Fruit fly (Drosophila melanogaster): ENCODE results near the gene hoe2.

Gene hoe2

DNA sequence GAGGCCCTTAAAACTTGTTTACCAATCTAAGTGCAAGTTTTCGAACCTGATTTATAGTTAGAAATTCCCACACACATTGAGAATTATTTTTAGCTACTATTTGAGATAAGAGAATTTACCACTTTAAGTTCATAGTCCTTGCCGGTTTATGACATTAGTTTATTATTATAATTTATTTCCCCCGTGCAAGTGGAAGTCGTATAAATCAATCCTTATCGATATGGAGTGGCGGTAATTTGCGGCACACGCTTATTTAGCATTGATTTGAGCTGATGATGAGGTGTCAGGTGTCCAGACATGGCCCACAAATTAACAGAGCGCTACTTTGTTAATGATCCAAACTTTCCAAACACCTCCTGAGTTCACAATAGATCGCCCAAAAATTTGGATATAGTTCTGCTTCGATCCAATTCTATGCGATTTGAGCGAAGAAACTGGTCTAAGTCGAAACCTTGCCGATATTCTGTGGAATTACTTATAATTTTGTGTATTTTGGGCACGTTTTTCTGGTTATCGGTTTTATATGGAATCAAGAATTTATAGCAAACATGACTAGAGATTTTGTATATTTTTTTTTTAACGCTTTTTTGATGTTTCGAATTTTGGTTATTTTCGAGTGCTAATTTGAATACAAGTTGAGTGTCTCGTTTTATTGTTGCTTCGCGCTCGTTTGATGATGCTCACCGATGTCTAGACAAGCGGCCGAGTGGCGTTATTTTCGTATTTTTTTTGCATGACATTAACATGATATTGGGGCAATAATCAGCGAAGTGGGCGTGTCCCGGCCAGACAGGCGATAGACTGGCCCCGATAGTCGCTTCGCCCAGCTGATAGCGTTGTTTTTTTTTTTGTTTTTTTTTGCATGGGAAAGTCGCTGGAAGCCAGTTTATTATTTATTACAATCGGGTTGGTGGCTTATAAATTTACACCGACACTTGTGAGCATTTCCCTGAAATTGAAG is 36.4 kb downstream of the hoe2 start:
- TF ChIP-seq noc (tag; optimal IDR thresholded peaks at IDR 0.05) = peak; percentile 71

- TF ChIP-seq noc (tag; optimal IDR thresholded peaks at IDR 0.05) = no peak
Measured at dm6 chr2L:4898165-4898564, 38.1 kb downstream of the hoe2 start.

DNA sequence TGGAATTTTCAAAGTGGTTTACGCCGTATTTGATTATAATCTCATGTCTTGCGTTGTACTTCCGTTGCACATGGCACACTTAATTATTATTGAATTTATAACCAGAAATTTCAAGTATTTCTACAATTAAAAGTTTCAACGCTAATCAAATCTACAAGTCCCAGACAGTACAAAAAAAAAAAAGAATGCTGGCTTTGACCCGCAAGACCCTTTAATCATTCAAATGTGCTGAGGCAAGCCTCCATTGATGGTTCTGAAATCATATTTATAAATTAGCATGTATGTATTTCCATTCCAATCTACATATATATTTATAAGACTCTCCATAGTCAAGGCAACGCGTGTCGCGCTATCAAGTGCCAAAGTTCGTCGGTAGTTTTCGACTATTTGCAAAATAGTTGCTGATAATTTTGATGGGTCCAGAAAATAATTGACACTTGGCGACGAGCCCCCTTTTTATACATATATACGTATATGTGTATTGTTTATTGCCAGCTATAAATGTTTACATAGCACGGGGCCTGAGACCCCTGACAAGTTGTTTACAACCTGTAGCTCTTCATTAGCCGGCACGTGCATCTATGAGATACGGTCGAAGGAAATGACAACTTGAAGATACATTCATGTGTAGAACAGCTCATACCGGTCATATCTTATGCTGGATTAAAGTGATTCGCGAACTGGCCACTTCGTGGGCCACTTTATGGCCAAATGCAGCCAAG is 39.6 kb downstream of the hoe2 start:
- TF ChIP-seq noc (tag; optimal IDR thresholded peaks at IDR 0.05) = peak; percentile 68

- TF ChIP-seq noc (tag; optimal IDR thresholded peaks at IDR 0.05) = no peak
Measured at dm6 chr2L:4895902-4896301, 40.3 kb downstream of the hoe2 start.

DNA sequence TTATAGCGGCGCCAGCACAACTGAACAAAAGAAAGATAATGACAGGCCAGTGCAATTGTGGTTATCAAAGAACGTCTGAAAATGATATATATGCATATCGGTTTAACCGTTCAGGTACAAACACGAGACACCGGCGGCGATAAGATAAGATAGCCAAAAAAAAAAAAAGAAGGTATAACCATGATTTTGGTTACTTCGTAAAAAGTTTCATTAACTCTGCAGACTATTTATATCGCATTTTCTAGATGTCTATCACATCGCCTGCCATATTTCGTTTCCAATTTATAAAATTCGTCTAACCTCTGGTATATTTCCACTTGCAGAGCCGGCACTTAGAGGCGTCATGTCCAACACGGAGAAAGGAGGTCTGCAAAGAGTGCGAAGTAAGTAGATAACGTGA is 42.6 kb downstream of the hoe2 start:
- no peak for TF ChIP-seq noc (tag; optimal IDR thresholded peaks at IDR 0.05)

dm6 chr2L:4891914-4892469 is 44.3 kb downstream of the hoe2 start, which contains the start of gene CG3036:
Gene CG3036, plus strand, starts transcription at chr2L:4892112.
- no peak for TF ChIP-seq noc (tag; optimal IDR thresholded peaks at IDR 0.05)

dm6 chr2L:4889451-4890045 is 46.7 kb downstream of the hoe2 start, which contains the start of gene CG15625:
Gene CG15625, plus strand, starts transcription at chr2L:4889995.
- TF ChIP-seq noc (tag; optimal IDR thresholded peaks at IDR 0.05) = no peak

DNA sequence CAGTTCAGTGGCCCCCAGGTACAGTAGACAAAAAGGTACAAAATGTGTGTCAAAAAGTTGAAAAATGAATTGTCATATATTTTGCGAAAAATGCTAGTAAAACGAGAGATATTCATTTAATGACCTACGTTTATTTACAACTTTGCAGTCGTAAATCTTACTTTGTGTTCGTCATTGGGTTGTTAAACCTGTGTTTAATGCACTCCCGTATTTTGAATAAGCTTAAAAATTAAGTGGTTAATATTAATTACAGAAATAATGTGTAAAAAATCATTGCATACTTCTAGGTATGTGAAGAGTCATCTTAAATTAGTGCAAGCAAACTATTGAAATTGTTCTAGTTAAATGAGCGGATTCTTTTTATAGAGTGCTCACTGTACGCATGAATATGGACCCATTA is 47.7 kb downstream of the hoe2 start:
- no peak for TF ChIP-seq noc (tag; optimal IDR thresholded peaks at IDR 0.05)

DNA sequence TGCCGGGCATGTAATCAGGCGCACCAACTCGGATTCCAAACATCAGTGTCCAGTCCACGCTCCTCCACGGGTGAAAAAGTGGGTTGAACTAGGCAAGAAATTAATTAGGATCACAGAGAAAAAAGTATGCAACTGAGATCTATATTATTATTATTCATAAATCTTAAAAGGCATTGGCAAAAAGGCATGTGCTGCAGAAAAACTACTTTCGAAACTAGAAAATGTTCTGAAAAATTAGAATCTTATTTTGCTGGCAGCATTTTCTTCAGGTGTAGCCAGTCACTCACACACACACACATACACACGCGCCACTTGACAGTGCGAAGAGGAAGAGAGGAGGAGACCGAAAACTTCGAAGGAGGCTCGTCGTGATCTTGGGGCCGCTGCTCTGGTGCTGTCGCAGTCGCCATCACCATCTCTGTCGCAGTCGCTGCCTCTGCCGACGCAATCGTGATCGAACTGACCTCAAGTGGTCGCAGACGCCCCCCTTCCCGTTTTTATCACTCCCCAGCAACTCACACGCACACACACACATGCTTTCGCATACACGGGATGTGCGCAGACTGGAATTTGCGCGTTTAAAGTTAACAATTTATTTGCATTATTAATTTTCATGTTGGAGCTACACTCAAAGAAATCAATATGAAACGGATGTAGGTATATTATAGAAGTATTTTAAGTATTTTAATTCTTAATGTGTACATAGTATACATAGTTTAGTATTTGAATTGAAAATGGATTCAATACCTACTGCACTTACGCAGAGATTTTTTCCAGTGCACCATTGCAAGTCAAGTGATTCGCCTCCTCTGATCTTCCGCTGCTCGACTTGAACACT is 48.6 kb downstream of the hoe2 start:
- TF ChIP-seq noc (tag; optimal IDR thresholded peaks at IDR 0.05) = peak; percentile 79

dm6 chr2L:4886645-4887044 is 49.6 kb downstream of the hoe2 start:
- no peak for TF ChIP-seq noc (tag; optimal IDR thresholded peaks at IDR 0.05)

dm6 chr2L:4886132-4886531 is 50.1 kb downstream of the hoe2 start:
- TF ChIP-seq noc (tag; optimal IDR thresholded peaks at IDR 0.05) = no peak
